Fruit fly (Drosophila melanogaster) whole organism, adult: ENCODE measurements around the gene CG7276.

Source experiments
- CG12768 ChIP-seq: fragments of 200-800 bp; sonication (Bioruptor generic); optimal IDR thresholded peaks from 2 replicates; lab custom pipeline; 2017; ENCODE audit warnings: missing biosample characterization, missing genetic modification characterization, mild to moderate bottlenecking, moderate library complexity, missing genetic modification reagents
- CG14711 ChIP-seq: fragments of 200-800 bp; sonication (Bioruptor generic); optimal IDR thresholded peaks from 2 replicates; lab custom pipeline; 2018; ENCODE audit warnings: missing biosample characterization, mild to moderate bottlenecking, missing genetic modification characterization, moderate library complexity
- CG5204 ChIP-seq: fragments of 200-800 bp; sonication (Bioruptor generic); optimal IDR thresholded peaks from 2 replicates; lab custom pipeline; 2016; ENCODE audit warnings: missing biosample characterization, missing genetic modification characterization
- CG7045 ChIP-seq: fragments of 200-800 bp; sonication (Bioruptor generic); optimal IDR thresholded peaks from 2 replicates; lab custom pipeline; 2017; ENCODE audit warnings: missing biosample characterization, mild to moderate bottlenecking, missing genetic modification characterization
- CG7101 ChIP-seq: fragments of 200-800 bp; sonication (Bioruptor generic); optimal IDR thresholded peaks from 2 replicates; lab custom pipeline; 2018; ENCODE audit warnings: missing biosample characterization, mild to moderate bottlenecking, missing genetic modification characterization, moderate library complexity
- Crg-1 ChIP-seq: fragments of 200-800 bp; sonication (Bioruptor generic); optimal IDR thresholded peaks from 2 replicates; lab custom pipeline; 2016; ENCODE audit warnings: missing biosample characterization, missing genetic modification characterization
- Hr96 ChIP-seq: fragments of 200-800 bp; sonication (Bioruptor generic); optimal IDR thresholded peaks from 2 replicates; lab custom pipeline; 2016; ENCODE audit warnings: missing biosample characterization, missing genetic modification characterization
- cic ChIP-seq: fragments of 200-800 bp; sonication (Bioruptor generic); optimal IDR thresholded peaks from 2 replicates; lab custom pipeline; 2017; ENCODE audit warnings: missing biosample characterization, mild to moderate bottlenecking, missing genetic modification characterization, moderate library complexity
- kay ChIP-seq: fragments of 200-800 bp; sonication (Bioruptor generic); peaks from one replicate; lab custom pipeline; 2016; ENCODE audit warnings: missing biosample characterization, missing genetic modification characterization, borderline replicate concordance
- ovo ChIP-seq: fragments of 200-800 bp; sonication (Bioruptor generic); optimal IDR thresholded peaks from 2 replicates; lab custom pipeline; 2016; ENCODE audit warnings: missing biosample characterization, missing genetic modification characterization
- pad ChIP-seq: fragments of 200-800 bp; sonication (Bioruptor generic); optimal IDR thresholded peaks from 3 replicates; lab custom pipeline; 2017; ENCODE audit warnings: missing biosample characterization, missing genetic modification characterization, mild to moderate bottlenecking, moderate library complexity, missing genetic modification reagents
- tj ChIP-seq: fragments of 200-800 bp; sonication (Bioruptor generic); optimal IDR thresholded peaks from 3 replicates; lab custom pipeline; 2017; ENCODE audit warnings: missing biosample characterization, mild to moderate bottlenecking, missing genetic modification characterization, moderate library complexity
- toe ChIP-seq: fragments of 200-800 bp; sonication (Bioruptor generic); optimal IDR thresholded peaks from 2 replicates; lab custom pipeline; 2016; ENCODE audit warnings: missing biosample characterization, missing genetic modification characterization

dm6 chr3L:15516956-15517355 lies 19.0 kb downstream of the CG7276 start, which contains the start of gene CG13454:
- TF ChIP-seq CG5204 (GFP tag; lab: Kevin White, UChicago), result no peak
- TF ChIP-seq toe (GFP tag; lab: Kevin White, UChicago), result no peak
- no peak for TF ChIP-seq CG14711 (tag; lab: Kevin White, UChicago)
- no peak for TF ChIP-seq kay
- TF ChIP-seq cic, result no peak
- TF ChIP-seq CG7101 (tag; lab: Kevin White, UChicago), result no peak
- TF ChIP-seq CG7045 (GFP tag; lab: Kevin White, UChicago), result no peak
- TF ChIP-seq pad (GFP tag; lab: Kevin White, UChicago), result no peak
- TF ChIP-seq CG12768 (GFP tag; lab: Kevin White, UChicago), result no peak
- no peak for TF ChIP-seq ovo (GFP tag; lab: Kevin White, UChicago)
- no peak for TF ChIP-seq tj (GFP tag; lab: Kevin White, UChicago)
- TF ChIP-seq Crg-1 (GFP tag; lab: Kevin White, UChicago), result no peak
- TF ChIP-seq Hr96 (GFP tag; lab: Kevin White, UChicago), result no peak
